Fruit fly (Drosophila melanogaster): ENCODE measurements around the gene CG7730.

Gene CG7730

dm6 chr3L:16986062-16987013 is 41.0 kb upstream of the CG7730 start (continued):
- TF ChIP-seq CG18011 (GFP tag; optimal IDR thresholded peaks at IDR 0.05) (no peak), dan (GFP tag; IDR thresholded peaks at IDR 0.05) (no peak), Sin3A (optimal IDR thresholded peaks at IDR 0.05) (no peak), CG17328 (GFP tag; IDR thresholded peaks at IDR 0.05) (0 out of 2 replicates have a peak, but pooled peaks have one; percentile 43), Fer3 (tag; optimal IDR thresholded peaks at IDR 0.05) (no peak), CG11247 (GFP tag; IDR thresholded peaks at IDR 0.05) (peak; percentile 49; the same call in 1 of the 2 replicates), MESR4 (GFP tag; optimal IDR thresholded peaks at IDR 0.05) (no peak), CG32532 (GFP tag; IDR thresholded peaks at IDR 0.05) (peak; percentile 43), eyg (GFP tag; optimal IDR thresholded peaks at IDR 0.05) (no peak), CG9215 (GFP tag; IDR thresholded peaks at IDR 0.05) (peak; percentile 51; the same call in 1 of the 2 replicates), fd3F (GFP tag; optimal IDR thresholded peaks at IDR 0.05) (no peak), CG6272 (GFP tag; IDR thresholded peaks at IDR 0.05) (no peak), CG18599 (GFP tag; optimal IDR thresholded peaks at IDR 0.05) (peak; percentile 27), CG9727 (GFP tag; optimal IDR thresholded peaks at IDR 0.05) (peak; percentile 71), CG6791 (GFP tag; IDR thresholded peaks at IDR 0.05; ENCODE audit: partially characterized antibody) (no peak), CG8924 (tag; optimal IDR thresholded peaks at IDR 0.05) (peak; percentile 58), CG3065 (GFP tag; optimal IDR thresholded peaks at IDR 0.05) (no peak), BEAF-32 (GFP tag; optimal IDR thresholded peaks at IDR 0.05) (no peak), CG12769 (tag; optimal IDR thresholded peaks at IDR 0.05) (peak; percentile 76), sc (optimal IDR thresholded peaks at IDR 0.05) (no peak), sc (GFP tag; optimal IDR thresholded peaks at IDR 0.05) (peak; percentile 4), Optix (GFP tag; IDR thresholded peaks at IDR 0.05) (no peak), ATbp (GFP tag; optimal IDR thresholded peaks at IDR 0.05) (peak; percentile 40), CG12744 (GFP tag; optimal IDR thresholded peaks at IDR 0.05) (no peak), wdn (GFP tag; IDR thresholded peaks at IDR 0.05) (peak; percentile 21; the same call in 1 of the 2 replicates), CG31441 (GFP tag; IDR thresholded peaks at IDR 0.05) (peak; percentile 63), CG15269 (tag; optimal IDR thresholded peaks at IDR 0.05) (peak; percentile 69), sna (GFP tag; IDR thresholded peaks at IDR 0.05; ENCODE audit: partially characterized antibody) (no peak), Mes4 (GFP tag; optimal IDR thresholded peaks at IDR 0.05) (no peak), CG4707 (GFP tag; optimal IDR thresholded peaks at IDR 0.05) (no peak), CG31388 (GFP tag; optimal IDR thresholded peaks at IDR 0.05) (peak; percentile 13), fd96Cb (tag; optimal IDR thresholded peaks at IDR 0.05) (peak; percentile 54), CG43689 (GFP tag; IDR thresholded peaks at IDR 0.05) (no peak), rib (GFP tag; IDR thresholded peaks at IDR 0.05) (no peak), CG10274 (GFP tag; optimal IDR thresholded peaks at IDR 0.05) (no peak), vfl (GFP tag; optimal IDR thresholded peaks at IDR 0.05) (no peak), repo (GFP tag; optimal IDR thresholded peaks at IDR 0.05) (no peak), Dip2 (GFP tag; IDR thresholded peaks at IDR 0.05) (no peak), sens (GFP tag) (peak; percentile 90), slbo (GFP tag; IDR thresholded peaks at IDR 0.05) (peak; percentile 67), CG15696 (tag; optimal IDR thresholded peaks at IDR 0.05) (no peak), Atf-2 (GFP tag; optimal IDR thresholded peaks at IDR 0.05) (peak; percentile 24), CG18262 (tag; optimal IDR thresholded peaks at IDR 0.05) (peak; percentile 81)
